Fruit fly (Drosophila melanogaster): Measurements from ENCODE around the gene CG7879.
A peak's percentile ranks its signal among the peaks of the same experiment; 100 is the strongest.

- no peak for TF ChIP-seq pan (optimal IDR thresholded peaks at IDR 0.05)
- peak; percentile 66 for TF ChIP-seq br (GFP tag; optimal IDR thresholded peaks at IDR 0.05)
- TF ChIP-seq dl (GFP tag; optimal IDR thresholded peaks at IDR 0.05; ENCODE audit: insufficient read depth in 1 of 2, partially characterized antibody in 2 of 2) = no peak
Measured at dm6 chr3L:1587140-1587849, 18.9 kb upstream of the CG7879 start.

Data from whole organism, wandering third instar larva.